In the genomic region with DNA sequence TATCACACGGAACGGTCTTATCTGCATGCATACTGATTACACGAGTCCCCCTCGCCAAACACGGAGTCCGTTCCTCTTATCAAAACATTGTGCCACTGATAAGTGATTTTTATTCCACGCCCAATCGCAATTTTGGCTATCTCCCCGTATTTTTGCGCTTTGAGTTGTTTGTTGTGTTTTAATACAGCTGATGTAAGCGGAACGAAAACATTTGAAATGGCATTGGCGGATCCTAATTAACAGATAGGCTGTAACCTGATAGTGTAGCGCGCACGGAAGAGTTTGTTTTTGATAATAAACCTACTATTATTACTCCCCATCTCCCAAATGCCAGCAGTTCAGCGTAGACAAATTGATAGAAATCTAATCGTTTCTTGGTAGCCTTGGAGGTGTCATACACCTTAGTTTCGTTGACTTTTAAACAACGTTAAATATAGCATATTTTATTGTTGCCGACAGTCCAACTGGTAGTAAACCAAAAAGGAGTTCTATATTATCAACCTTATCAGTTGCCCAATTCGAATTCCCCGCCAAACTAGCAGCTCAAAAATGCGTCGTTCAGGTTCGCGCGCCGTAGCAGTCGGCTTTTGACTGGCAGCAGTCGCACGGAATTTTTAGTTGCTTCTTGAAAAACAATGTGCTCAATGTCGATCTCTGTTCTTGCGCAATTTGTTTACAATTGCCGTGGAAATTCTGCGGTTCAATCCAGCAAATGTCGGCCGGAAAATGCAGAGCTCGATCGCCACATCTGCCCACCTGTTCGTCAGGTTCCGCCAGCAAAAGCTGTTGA, we compare ENCODE assay signal across 1 fruit fly cellular context.
TF ChIP-seq lines count a peak whose summit lies in the region.

No protein-coding gene starts in this region.

TF ChIP-seq in whole organism, embryonic, 481 proteins besides CTCF, POLR2A, EP300 and RAD21 (continued from another document):
- TF ChIP-seq CG13287 (GFP tag; IDR thresholded peaks at IDR 0.05; lab: Robert Waterston, UW; ENCODE audit: partially characterized antibody) (peak; percentile 11; the same call in 1 of the 2 replicates), sd (tag; optimal IDR thresholded peaks at IDR 0.05; lab: Kevin White, UChicago) (peak; percentile 98), caup (GFP tag; optimal IDR thresholded peaks at IDR 0.05; lab: Kevin White, UChicago; ENCODE audit: severe bottlenecking) (peak; percentile 62), B-H2 (GFP tag; optimal IDR thresholded peaks at IDR 0.05; lab: Kevin White, UChicago) (no peak), Asciz (GFP tag; optimal IDR thresholded peaks at IDR 0.05; lab: Kevin White, UChicago) (no peak), CG4404 (GFP tag; IDR thresholded peaks at IDR 0.05; lab: Robert Waterston, UW) (no peak), lab (GFP tag; optimal IDR thresholded peaks at IDR 0.05; lab: Kevin White, UChicago) (peak; percentile 27), Aef1 (GFP tag; IDR thresholded peaks at IDR 0.05; lab: Robert Waterston, UW) (no peak), fru (optimal IDR thresholded peaks at IDR 0.05; lab: Kevin White, UChicago) (no peak), Dbx (GFP tag; IDR thresholded peaks at IDR 0.05; lab: Robert Waterston, UW) (peak; percentile 48; the same call in 1 of the 3 replicates), zen (tag; optimal IDR thresholded peaks at IDR 0.05; lab: Kevin White, UChicago) (no peak), Hmr (GFP tag; optimal IDR thresholded peaks at IDR 0.05; lab: Kevin White, UChicago) (peak; percentile 2), CG11695 (GFP tag; IDR thresholded peaks at IDR 0.05; lab: Robert Waterston, UW) (no peak), Dek (tag; optimal IDR thresholded peaks at IDR 0.05; lab: Kevin White, UChicago) (peak; percentile 4), tap (tag; optimal IDR thresholded peaks at IDR 0.05; lab: Kevin White, UChicago) (no peak), psq (GFP tag; optimal IDR thresholded peaks at IDR 0.05; lab: Kevin White, UChicago) (no peak), ken (GFP tag; IDR thresholded peaks at IDR 0.05; lab: Robert Waterston, UW) (0 out of 3 replicates have a peak, but pooled peaks have one; percentile 19), pum (GFP tag; optimal IDR thresholded peaks at IDR 0.05; lab: Kevin White, UChicago) (no peak), tup (GFP tag; optimal IDR thresholded peaks at IDR 0.05; lab: Kevin White, UChicago) (no peak), fd3F (GFP tag; optimal IDR thresholded peaks at IDR 0.05; lab: Kevin White, UChicago) (no peak), btn (GFP tag; optimal IDR thresholded peaks at IDR 0.05; lab: Kevin White, UChicago) (no peak), stc (GFP tag; IDR thresholded peaks at IDR 0.05; lab: Robert Waterston, UW) (no peak), Pdp1 (GFP tag; optimal IDR thresholded peaks at IDR 0.05; lab: Kevin White, UChicago) (peak in 1 of 2 experiments; percentile 99), emc (GFP tag; optimal IDR thresholded peaks at IDR 0.05; lab: Kevin White, UChicago) (no peak), klu (GFP tag; IDR thresholded peaks at IDR 0.05; lab: Robert Waterston, UW) (no peak), pan (optimal IDR thresholded peaks at IDR 0.05; lab: Kevin White, UChicago) (no peak), pan (GFP tag; optimal IDR thresholded peaks at IDR 0.05 in 1 of 2, IDR thresholded peaks at IDR 0.05 in 1 of 2) (no peak), Sry-δ (GFP tag; optimal IDR thresholded peaks at IDR 0.05; lab: Kevin White, UChicago) (peak; percentile 31), CG10267 (tag; optimal IDR thresholded peaks at IDR 0.05; lab: Kevin White, UChicago) (peak; percentile 23), CG16779 (GFP tag; IDR thresholded peaks at IDR 0.05; lab: Robert Waterston, UW) (0 out of 2 replicates have a peak, but pooled peaks have one; percentile 31), CG9215 (GFP tag; IDR thresholded peaks at IDR 0.05; lab: Robert Waterston, UW) (no peak), chinmo (GFP tag; IDR thresholded peaks at IDR 0.05; lab: Robert Waterston, UW; ENCODE audit: partially characterized antibody) (0 out of 4 replicates have a peak, but pooled peaks have one; percentile 19), Mad (GFP tag; optimal IDR thresholded peaks at IDR 0.05; lab: Kevin White, UChicago) (peak; percentile 4), her (GFP tag; optimal IDR thresholded peaks at IDR 0.05; lab: Kevin White, UChicago) (peak; percentile 100), CG14441 (GFP tag; IDR thresholded peaks at IDR 0.05; lab: Robert Waterston, UW) (peak; percentile 43; the same call in 1 of the 2 replicates), Lpt (GFP tag; optimal IDR thresholded peaks at IDR 0.05; lab: Kevin White, UChicago) (no peak), nom (GFP tag; optimal IDR thresholded peaks at IDR 0.05; lab: Kevin White, UChicago) (no peak), NC2α (GFP tag; optimal IDR thresholded peaks at IDR 0.05; lab: Kevin White, UChicago) (no peak), amos (GFP tag; IDR thresholded peaks at IDR 0.05; lab: Robert Waterston, UW; ENCODE audit: partially characterized antibody) (peak; percentile 44; the same call in 1 of the 2 replicates), CG15073 (GFP tag; optimal IDR thresholded peaks at IDR 0.05; lab: Kevin White, UChicago) (no peak), CG12769 (tag; optimal IDR thresholded peaks at IDR 0.05; lab: Kevin White, UChicago) (peak; percentile 21), insv (GFP tag; optimal IDR thresholded peaks at IDR 0.05; lab: Kevin White, UChicago) (no peak), MESR4 (GFP tag; optimal IDR thresholded peaks at IDR 0.05; lab: Kevin White, UChicago) (peak; percentile 43), hkb (optimal IDR thresholded peaks at IDR 0.05; lab: Kevin White, UChicago) (no peak), hkb (GFP tag; IDR thresholded peaks at IDR 0.05; lab: Robert Waterston, UW) (no peak), CG12155 (GFP tag; optimal IDR thresholded peaks at IDR 0.05; lab: Kevin White, UChicago) (no peak), CG9932 (GFP tag; IDR thresholded peaks at IDR 0.05; lab: Robert Waterston, UW) (no peak), CG10147 (GFP tag; optimal IDR thresholded peaks at IDR 0.05; lab: Kevin White, UChicago) (peak; percentile 39), bigmax (GFP tag; optimal IDR thresholded peaks at IDR 0.05; lab: Kevin White, UChicago) (no peak), wdn (GFP tag; IDR thresholded peaks at IDR 0.05; lab: Robert Waterston, UW) (no peak), gfzf (GFP tag; optimal IDR thresholded peaks at IDR 0.05; lab: Kevin White, UChicago) (peak; percentile 92), CG11247 (GFP tag; IDR thresholded peaks at IDR 0.05; lab: Robert Waterston, UW) (no peak), CG31365 (tag; optimal IDR thresholded peaks at IDR 0.05; lab: Kevin White, UChicago) (no peak), nau (GFP tag; optimal IDR thresholded peaks at IDR 0.05; lab: Kevin White, UChicago) (no peak), usp (GFP tag; optimal IDR thresholded peaks at IDR 0.05; lab: Kevin White, UChicago) (no peak), CG14860 (GFP tag; IDR thresholded peaks at IDR 0.05; lab: Robert Waterston, UW; ENCODE audit: partially characterized antibody) (no peak), CG6254 (GFP tag; optimal IDR thresholded peaks at IDR 0.05; lab: Kevin White, UChicago) (no peak), CG7372 (GFP tag; IDR thresholded peaks at IDR 0.05; lab: Robert Waterston, UW) (no peak), Med (GFP tag; lab: Kevin White, UChicago) (peak; percentile 86), CG2199 (GFP tag; IDR thresholded peaks at IDR 0.05; lab: Robert Waterston, UW) (peak; percentile 87), CG32532 (GFP tag; IDR thresholded peaks at IDR 0.05; lab: Robert Waterston, UW) (0 out of 2 replicates have a peak, but pooled peaks have one; percentile 5), toy (GFP tag; IDR thresholded peaks at IDR 0.05; lab: Robert Waterston, UW) (no peak), Stat92E (GFP tag; optimal IDR thresholded peaks at IDR 0.05; lab: Kevin White, UChicago) (peak in 1 of 3 experiments; percentile 16), CG30403 (GFP tag; optimal IDR thresholded peaks at IDR 0.05; lab: Kevin White, UChicago) (no peak), jing (GFP tag; optimal IDR thresholded peaks at IDR 0.05; lab: Kevin White, UChicago) (no peak), CG9797 (GFP tag; optimal IDR thresholded peaks at IDR 0.05; lab: Kevin White, UChicago) (peak; percentile 44), esg (GFP tag; conservative IDR thresholded peaks at IDR 0.05; lab: Robert Waterston, UW) (no peak), CG17328 (GFP tag; IDR thresholded peaks at IDR 0.05; lab: Robert Waterston, UW) (peak; percentile 21; the same call in 1 of the 2 replicates), Dip3 (GFP tag; optimal IDR thresholded peaks at IDR 0.05; lab: Kevin White, UChicago) (no peak), CG11456 (GFP tag; IDR thresholded peaks at IDR 0.05; lab: Robert Waterston, UW) (no peak), CG12104 (GFP tag; optimal IDR thresholded peaks at IDR 0.05; lab: Kevin White, UChicago) (no peak), CG3163 (GFP tag; optimal IDR thresholded peaks at IDR 0.05; lab: Kevin White, UChicago) (no peak), Rx (GFP tag; IDR thresholded peaks at IDR 0.05; lab: Robert Waterston, UW) (no peak), trem (tag; optimal IDR thresholded peaks at IDR 0.05; lab: Kevin White, UChicago) (peak; percentile 16), slou (GFP tag; optimal IDR thresholded peaks at IDR 0.05; lab: Kevin White, UChicago) (no peak), Dfd (GFP tag; optimal IDR thresholded peaks at IDR 0.05; lab: Kevin White, UChicago) (no peak), CG13775 (GFP tag; optimal IDR thresholded peaks at IDR 0.05; lab: Kevin White, UChicago) (no peak), ssp (GFP tag; IDR thresholded peaks at IDR 0.05; lab: Robert Waterston, UW) (no peak), tin (GFP tag; optimal IDR thresholded peaks at IDR 0.05; lab: Kevin White, UChicago) (no peak), abd-A (tag; optimal IDR thresholded peaks at IDR 0.05; lab: Kevin White, UChicago) (no peak), Scr (GFP tag; IDR thresholded peaks at IDR 0.05; lab: Robert Waterston, UW; ENCODE audit: partially characterized antibody) (peak; percentile 17; the same call in 1 of the 2 replicates), chif (GFP tag; optimal IDR thresholded peaks at IDR 0.05; lab: Kevin White, UChicago) (no peak), Opbp (GFP tag; IDR thresholded peaks at IDR 0.05; lab: Robert Waterston, UW; ENCODE audit: partially characterized antibody) (peak; percentile 65; the same call in 2 of the 3 replicates), gsb-n (tag; optimal IDR thresholded peaks at IDR 0.05; lab: Kevin White, UChicago) (no peak), CG8290 (GFP tag; optimal IDR thresholded peaks at IDR 0.05; lab: Kevin White, UChicago) (no peak), CG8290 (tag; optimal IDR thresholded peaks at IDR 0.05; lab: Kevin White, UChicago) (peak in 1 of 2 experiments; percentile 56), CG4424 (GFP tag; optimal IDR thresholded peaks at IDR 0.05; lab: Kevin White, UChicago) (no peak), cas (GFP tag; IDR thresholded peaks at IDR 0.05; lab: Robert Waterston, UW) (no peak), Fer3 (tag; optimal IDR thresholded peaks at IDR 0.05; lab: Kevin White, UChicago) (no peak), CG4328 (GFP tag; optimal IDR thresholded peaks at IDR 0.05; lab: Kevin White, UChicago) (no peak), hb (GFP tag; IDR thresholded peaks at IDR 0.05; lab: Robert Waterston, UW; ENCODE audit: partially characterized antibody) (no peak), grau (tag; optimal IDR thresholded peaks at IDR 0.05; lab: Kevin White, UChicago) (peak; percentile 1), pzg (GFP tag; optimal IDR thresholded peaks at IDR 0.05; lab: Kevin White, UChicago) (peak; percentile 90), run (tag; optimal IDR thresholded peaks at IDR 0.05; lab: Kevin White, UChicago) (no peak), CG7745 (tag; optimal IDR thresholded peaks at IDR 0.05; lab: Kevin White, UChicago) (no peak), CG18262 (tag; optimal IDR thresholded peaks at IDR 0.05; lab: Kevin White, UChicago) (no peak), knrl (GFP tag; IDR thresholded peaks at IDR 0.05; lab: Robert Waterston, UW; ENCODE audit: partially characterized antibody) (peak; percentile 36; the same call in 1 of the 3 replicates), CG32767 (GFP tag; IDR thresholded peaks at IDR 0.05; lab: Robert Waterston, UW) (no peak), CG10654 (GFP tag; optimal IDR thresholded peaks at IDR 0.05; lab: Kevin White, UChicago) (no peak), CG13123 (GFP tag; optimal IDR thresholded peaks at IDR 0.05; lab: Kevin White, UChicago) (no peak), h (optimal IDR thresholded peaks at IDR 0.05; lab: Kevin White, UChicago) (no peak), salm (tag; optimal IDR thresholded peaks at IDR 0.05; lab: Kevin White, UChicago) (no peak), CG8765 (GFP tag; IDR thresholded peaks at IDR 0.05; lab: Robert Waterston, UW) (0 out of 2 replicates have a peak, but pooled peaks have one; percentile 16), slbo (GFP tag; IDR thresholded peaks at IDR 0.05; lab: Robert Waterston, UW) (peak; percentile 58), CG6765 (GFP tag; optimal IDR thresholded peaks at IDR 0.05; lab: Kevin White, UChicago) (no peak), z (GFP tag; IDR thresholded peaks at IDR 0.05; lab: Robert Waterston, UW) (no peak), CG34224 (GFP tag; IDR thresholded peaks at IDR 0.05; lab: Robert Waterston, UW; ENCODE audit: partially characterized antibody) (no peak), phol (tag; optimal IDR thresholded peaks at IDR 0.05; lab: Kevin White, UChicago) (peak; percentile 17), vfl (GFP tag; optimal IDR thresholded peaks at IDR 0.05; lab: Kevin White, UChicago) (no peak)
